Worm (Caenorhabditis elegans): ENCODE measurements around the gene tbc-9.

- TF ChIP-seq nhr-77 (tag; optimal IDR thresholded peaks at IDR 0.05) = no peak
- no peak for TF ChIP-seq ztf-4 (tag; optimal IDR thresholded peaks at IDR 0.05)
- TF ChIP-seq lsy-2 (tag; optimal IDR thresholded peaks at IDR 0.05) = no peak
- no peak for TF ChIP-seq nhr-12 (tag; optimal IDR thresholded peaks at IDR 0.05)
- TF ChIP-seq ztf-11 (tag; optimal IDR thresholded peaks at IDR 0.05) = no peak
- no peak for TF ChIP-seq nhr-11 (tag; optimal IDR thresholded peaks at IDR 0.05)
These were observed 10.4 kb upstream of the tbc-9 start for ce11 chrIV:13513010-13513409.
